Fruit fly (Drosophila melanogaster) whole organism, embryonic: Measurements from ENCODE around the gene Acp32CD.
A peak's percentile ranks its signal among the peaks of the same experiment; 100 is the strongest.

ENCODE experiments used
- Adf1 ChIP-seq: fragments of 200-800 bp; sonication (Bioruptor generic); IDR thresholded peaks from 2 replicates; pipeline ENCODE4 v1.3.6; 2022; ENCODE audit warnings: missing biosample characterization, missing genetic modification characterization
- CG10462 ChIP-seq: fragments of 200-800 bp; sonication (Bioruptor generic); optimal IDR thresholded peaks from 2 replicates; lab custom pipeline; 2016; ENCODE audit warnings: missing biosample characterization, missing genetic modification characterization
- CG11723 ChIP-seq: fragments of 200-800 bp; sonication (Bioruptor generic); optimal IDR thresholded peaks from 2 replicates; lab custom pipeline; 2017; ENCODE audit warnings: missing biosample characterization, mild to moderate bottlenecking, missing genetic modification characterization
- CG12391 ChIP-seq: fragments of 200-800 bp; sonication (Bioruptor generic); optimal IDR thresholded peaks from 3 replicates; lab custom pipeline; 2018; ENCODE audit warnings: missing biosample characterization, mild to moderate bottlenecking, missing genetic modification characterization, moderate library complexity
- CG15514 ChIP-seq: fragments of 200-800 bp; sonication (Bioruptor generic); optimal IDR thresholded peaks from 3 replicates; lab custom pipeline; 2017; ENCODE audit warnings: missing biosample characterization, missing genetic modification characterization, mild to moderate bottlenecking, moderate library complexity, missing genetic modification reagents
- CG16779 ChIP-seq: fragments of 200-800 bp; sonication (Bioruptor generic); IDR thresholded peaks from 2 replicates; pipeline ENCODE4 v1.3.6; 2022; ENCODE audit warnings: missing biosample characterization, missing genetic modification characterization
- CG2678 ChIP-seq: fragments of 200-800 bp; sonication (Bioruptor generic); optimal IDR thresholded peaks from 3 replicates; lab custom pipeline; 2019; ENCODE audit warnings: missing biosample characterization, mild to moderate bottlenecking, missing genetic modification characterization, moderate library complexity
- CG31441 ChIP-seq: fragments of 200-800 bp; sonication (Bioruptor generic); IDR thresholded peaks from 2 replicates; pipeline ENCODE4 v1.3.6; 2022; ENCODE audit warnings: missing biosample characterization, missing genetic modification characterization
- CG3163 ChIP-seq: fragments of 200-800 bp; sonication (Bioruptor generic); optimal IDR thresholded peaks from 3 replicates; lab custom pipeline; 2016; ENCODE audit warnings: missing biosample characterization, missing genetic modification characterization
- CG3726 ChIP-seq: fragments of 200-800 bp; sonication (Bioruptor generic); IDR thresholded peaks from 3 replicates; pipeline ENCODE4, ENCODE4 v1.3.6; 2022; ENCODE audit warnings: missing biosample characterization, missing genetic modification characterization
- CG3847 ChIP-seq: fragments of 200-800 bp; sonication (Bioruptor generic); IDR thresholded peaks from 2 replicates; pipeline ENCODE4 v1.3.6; 2022; ENCODE audit warnings: missing biosample characterization, missing genetic modification characterization
- CG43689 ChIP-seq: fragments of 200-800 bp; sonication (Bioruptor generic); IDR thresholded peaks from 2 replicates; pipeline ENCODE4 v1.3.6; 2022; ENCODE audit warnings: missing biosample characterization, missing genetic modification characterization
- CG5245 ChIP-seq: fragments of 200-800 bp; sonication (Bioruptor generic); optimal IDR thresholded peaks from 3 replicates; lab custom pipeline; 2016; ENCODE audit warnings: missing biosample characterization, missing genetic modification characterization
- CG6654 ChIP-seq: fragments of 200-800 bp; sonication (Bioruptor generic); optimal IDR thresholded peaks from 2 replicates; lab custom pipeline; 2017; ENCODE audit warnings: missing biosample characterization, mild to moderate bottlenecking, missing genetic modification characterization
- CG8290 ChIP-seq, 3 experiments: fragments of 200-800 bp; sonication (Bioruptor generic); optimal IDR thresholded peaks; 2 replicates each; lab custom pipeline; 2016 to 2019; ENCODE audit warnings: missing biosample characterization in 3 of 3, missing genetic modification characterization in 3 of 3, mild to moderate bottlenecking in 2 of 3, moderate library complexity in 1 of 3
- CG9727 ChIP-seq: fragments of 200-800 bp; sonication (Bioruptor generic); optimal IDR thresholded peaks from 3 replicates; lab custom pipeline; 2017; ENCODE audit warnings: missing biosample characterization, mild to moderate bottlenecking, missing genetic modification characterization
- Dbx ChIP-seq: fragments of 200-800 bp; sonication (Bioruptor generic); IDR thresholded peaks from 3 replicates; pipeline ENCODE4 v1.3.6; 2022; ENCODE audit warnings: missing biosample characterization, missing genetic modification characterization
- E2f2 ChIP-seq: fragments of 200-800 bp; sonication (Bioruptor generic); IDR thresholded peaks from 2 replicates; pipeline ENCODE4 v1.3.6; 2022; ENCODE audit warnings: missing biosample characterization, missing genetic modification characterization
- Fer2 ChIP-seq: fragments of 200-800 bp; sonication (Bioruptor generic); optimal IDR thresholded peaks from 2 replicates; lab custom pipeline; 2018; ENCODE audit warnings: missing biosample characterization, mild to moderate bottlenecking, missing genetic modification characterization, moderate library complexity
- Hey ChIP-seq: fragments of 200-800 bp; sonication (Bioruptor generic); optimal IDR thresholded peaks from 3 replicates; lab custom pipeline; 2018; ENCODE audit warnings: missing biosample characterization, mild to moderate bottlenecking, missing genetic modification characterization
- Hr78 ChIP-seq, 2 experiments: fragments of 200-800 bp in 1 of 2; fragments of >200 bp in 1 of 2; sonication (Bioruptor generic) in 1 of 2; optimal IDR thresholded peaks; 2 replicates each; lab custom pipeline; 2017 to 2019; ENCODE audit warnings: missing biosample characterization in 2 of 2, missing genetic modification characterization in 2 of 2, mild to moderate bottlenecking in 1 of 2, moderate library complexity in 1 of 2
- Lpt ChIP-seq: fragments of >200 bp; optimal IDR thresholded peaks from 2 replicates; lab custom pipeline; 2018; ENCODE audit warnings: missing biosample characterization, missing genetic modification characterization
- MTF-1 ChIP-seq: fragments of 200-800 bp; sonication (Bioruptor generic); optimal IDR thresholded peaks from 2 replicates; lab custom pipeline; 2018; ENCODE audit warnings: missing biosample characterization, mild to moderate bottlenecking, missing genetic modification characterization, borderline replicate concordance
- Max ChIP-seq: fragments of 200-800 bp; sonication (Bioruptor generic); optimal IDR thresholded peaks from 2 replicates; lab custom pipeline; 2016; ENCODE audit warnings: missing biosample characterization, mild to moderate bottlenecking, missing genetic modification characterization
- Mes4 ChIP-seq: fragments of 200-800 bp; sonication (Bioruptor generic); optimal IDR thresholded peaks from 2 replicates; lab custom pipeline; 2016; ENCODE audit warnings: missing biosample characterization, missing genetic modification characterization
- Mrtf ChIP-seq: fragments of 200-800 bp; sonication (Bioruptor generic); IDR thresholded peaks from 3 replicates; pipeline ENCODE4 v1.3.6; 2022; ENCODE audit warnings: missing biosample characterization, missing genetic modification characterization
- Pdp1 ChIP-seq, 2 experiments: fragments of 200-800 bp; sonication (Bioruptor generic); optimal IDR thresholded peaks; 3 replicates each; lab custom pipeline; 2016; ENCODE audit warnings: missing biosample characterization in 2 of 2, missing genetic modification characterization in 2 of 2, mild to moderate bottlenecking in 1 of 2, moderate library complexity in 1 of 2
- Six4 ChIP-seq: fragments of 200-800 bp; sonication (Bioruptor generic); optimal IDR thresholded peaks from 2 replicates; lab custom pipeline; 2016; ENCODE audit warnings: missing biosample characterization, missing genetic modification characterization
- Vsx1 ChIP-seq: fragments of 200-800 bp; sonication (Bioruptor generic); optimal IDR thresholded peaks from 2 replicates; lab custom pipeline; 2017; ENCODE audit warnings: missing biosample characterization, mild to moderate bottlenecking, missing genetic modification characterization, missing genetic modification reagents
- bowl ChIP-seq: fragments of 200-800 bp; sonication (Bioruptor generic); IDR thresholded peaks from 2 replicates; pipeline ENCODE4 v1.3.6; 2022; ENCODE audit warnings: missing biosample characterization, missing genetic modification characterization
- cwo ChIP-seq: fragments of 200-800 bp; sonication (Bioruptor generic); optimal IDR thresholded peaks from 3 replicates; lab custom pipeline; 2017; ENCODE audit warnings: missing biosample characterization, missing genetic modification characterization, mild to moderate bottlenecking, moderate library complexity, missing genetic modification reagents
- eve ChIP-seq, 2 experiments: fragments of >200 bp; optimal IDR thresholded peaks; 2 replicates each; lab custom pipeline; 2017; ENCODE audit warnings: missing biosample characterization in 2 of 2, missing genetic modification characterization in 2 of 2
- fu2 ChIP-seq: fragments of 200-800 bp; sonication (Bioruptor generic); optimal IDR thresholded peaks from 2 replicates; lab custom pipeline; 2016; ENCODE audit warnings: missing biosample characterization, missing genetic modification characterization
- grn ChIP-seq: fragments of 200-800 bp; sonication (Bioruptor generic); optimal IDR thresholded peaks from 3 replicates; lab custom pipeline; 2017; ENCODE audit warnings: missing biosample characterization, missing genetic modification characterization
- kni ChIP-seq: fragments of 200-800 bp; sonication (Bioruptor generic); optimal IDR thresholded peaks from 3 replicates; lab custom pipeline; 2017; ENCODE audit warnings: mild to moderate bottlenecking, missing biosample characterization, missing genetic modification reagents, missing genetic modification characterization
- lab ChIP-seq: fragments of 200-800 bp; sonication (Bioruptor generic); optimal IDR thresholded peaks from 3 replicates; lab custom pipeline; 2017; ENCODE audit warnings: missing biosample characterization, missing genetic modification characterization, mild to moderate bottlenecking, moderate library complexity, missing genetic modification reagents
- ranshi ChIP-seq: fragments of 200-800 bp; sonication (Bioruptor generic); IDR thresholded peaks from 2 replicates; pipeline ENCODE4 v1.3.6; 2022; ENCODE audit warnings: missing biosample characterization, missing genetic modification characterization
- salm ChIP-seq: fragments of 200-800 bp; sonication (Bioruptor generic); optimal IDR thresholded peaks from 2 replicates; lab custom pipeline; 2018; ENCODE audit warnings: missing biosample characterization, mild to moderate bottlenecking, missing genetic modification characterization
- sc ChIP-seq, 3 experiments: fragments of >200 bp in 2 of 3; fragments of 200-800 bp in 1 of 3; sonication (Bioruptor generic) in 1 of 3; optimal IDR thresholded peaks; 2 replicates in 2 of 3; 3 replicates in 1 of 3; lab custom pipeline; 2017; ENCODE audit warnings: mild to moderate bottlenecking in 1 of 3, missing biosample characterization in 1 of 3, missing genetic modification characterization in 1 of 3, missing genetic modification reagents in 1 of 3
- sim ChIP-seq: fragments of 200-800 bp; sonication (Bioruptor generic); IDR thresholded peaks from 2 replicates; pipeline ENCODE4 v1.3.6; 2022; ENCODE audit warnings: missing biosample characterization, missing genetic modification characterization
- tx ChIP-seq: fragments of 200-800 bp; sonication (Bioruptor generic); optimal IDR thresholded peaks from 2 replicates; lab custom pipeline; 2016; ENCODE audit warnings: missing biosample characterization, missing genetic modification characterization
- wek ChIP-seq: fragments of 200-800 bp; sonication (Bioruptor generic); optimal IDR thresholded peaks from 3 replicates; lab custom pipeline; 2018; ENCODE audit warnings: missing biosample characterization, mild to moderate bottlenecking, missing genetic modification characterization, moderate library complexity
- zfh1 ChIP-seq: fragments of 200-800 bp; sonication (Bioruptor generic); IDR thresholded peaks from 3 replicates; pipeline ENCODE4 v1.3.6; 2022; ENCODE audit warnings: missing biosample characterization, missing genetic modification characterization

Acp32CD gene

DNA sequence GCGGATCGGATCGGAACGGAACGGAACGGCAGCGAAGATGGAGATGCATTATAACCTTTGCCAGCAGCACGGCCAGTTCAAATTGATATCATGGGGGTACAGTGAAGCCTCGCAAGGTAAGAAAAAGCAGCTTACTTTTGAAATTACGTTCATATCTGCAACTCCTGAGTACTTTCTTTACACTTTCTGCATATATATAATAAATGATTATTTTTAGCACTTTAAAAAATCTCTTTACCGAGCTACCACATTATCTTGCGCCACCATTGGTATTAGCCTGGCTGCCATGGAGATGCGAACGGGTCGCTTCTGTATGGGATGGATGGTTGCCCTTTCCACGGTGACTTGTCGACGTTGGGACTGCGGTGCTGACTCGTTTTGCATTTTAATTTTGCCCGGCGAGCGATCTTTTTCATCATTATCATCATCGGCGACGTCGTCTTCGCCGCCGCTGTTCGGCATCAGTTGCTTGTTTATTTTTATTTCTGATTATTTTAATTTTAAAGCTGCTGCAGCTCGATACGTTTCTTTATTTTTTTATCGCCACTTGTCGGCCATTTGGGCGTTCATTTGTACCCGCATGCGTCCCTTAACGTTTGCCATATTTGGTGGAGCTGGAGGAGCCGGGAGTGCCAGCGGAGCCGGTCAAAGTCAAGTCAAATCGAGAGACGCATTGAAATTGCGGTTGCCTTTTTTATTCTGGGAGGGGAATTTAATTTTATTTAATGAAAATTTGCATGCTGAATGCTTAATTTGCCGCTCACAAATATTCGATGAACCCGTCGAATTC is 37.8 kb downstream of the Acp32CD start (continued):
- TF ChIP-seq zfh1 (GFP tag; lab: Robert Waterston, UW) (0 out of 3 replicates have a peak, but pooled peaks have one; percentile 22), Vsx1 (GFP tag; lab: Kevin White, UChicago) (peak; percentile 15), ranshi (GFP tag; lab: Robert Waterston, UW) (0 out of 2 replicates have a peak, but pooled peaks have one; percentile 34), CG6654 (GFP tag; lab: Kevin White, UChicago) (no peak), CG11723 (GFP tag; lab: Kevin White, UChicago) (no peak), Max (no peak), Dbx (GFP tag; lab: Robert Waterston, UW) (no peak), Fer2 (tag; lab: Kevin White, UChicago) (no peak), fu2 (no peak), sc (optimal IDR thresholded peaks at IDR 0.05; lab: Kevin White, UChicago) (no peak), sc (GFP tag; optimal IDR thresholded peaks at IDR 0.05; lab: Kevin White, UChicago) (no peak), CG12391 (no peak), E2f2 (GFP tag; lab: Robert Waterston, UW) (peak; percentile 21; the same call in 1 of the 2 replicates), CG2678 (tag; lab: Kevin White, UChicago) (peak; percentile 33), CG8290 (GFP tag; optimal IDR thresholded peaks at IDR 0.05; lab: Kevin White, UChicago) (no peak), CG8290 (tag; optimal IDR thresholded peaks at IDR 0.05; lab: Kevin White, UChicago) (no peak)

DNA sequence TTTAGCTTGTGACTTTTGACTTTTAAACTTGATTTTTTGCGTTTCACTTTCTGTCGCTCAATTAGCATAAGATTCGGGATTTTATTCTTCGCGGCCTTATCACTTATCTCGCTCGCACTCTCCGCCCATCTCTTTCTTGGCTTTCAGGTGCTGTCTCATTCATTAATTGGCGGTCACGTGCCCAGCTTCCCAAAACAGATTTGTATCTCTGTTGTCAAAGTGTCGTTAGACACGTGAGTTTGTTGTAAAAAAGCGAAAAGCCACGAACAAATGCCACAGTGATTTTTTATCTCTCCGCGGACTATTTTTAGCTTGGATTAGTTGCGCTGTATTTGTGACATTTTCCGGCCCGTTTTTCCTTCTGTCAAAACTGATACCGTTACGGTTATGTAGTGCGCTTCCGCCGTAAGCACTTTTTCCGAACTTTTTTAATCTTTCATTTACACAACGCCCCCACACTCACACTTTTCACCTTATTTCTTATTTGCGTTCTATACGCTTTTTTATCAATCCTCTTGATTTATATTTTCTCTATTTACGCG is 41.4 kb downstream of the Acp32CD start:
- TF ChIP-seq sim (GFP tag; lab: Robert Waterston, UW): 0 out of 2 replicates have a peak, but pooled peaks have one; percentile 6
- TF ChIP-seq CG9727 (GFP tag; lab: Kevin White, UChicago): no peak
- TF ChIP-seq grn (GFP tag; lab: Kevin White, UChicago): peak; percentile 76
- TF ChIP-seq cwo (GFP tag; lab: Kevin White, UChicago): peak; percentile 91
- TF ChIP-seq tx (GFP tag; lab: Kevin White, UChicago): no peak
- TF ChIP-seq CG3847: no peak
- no peak for TF ChIP-seq Lpt (GFP tag; lab: Kevin White, UChicago)
- TF ChIP-seq Hr78 (GFP tag; optimal IDR thresholded peaks at IDR 0.05; lab: Kevin White, UChicago): peak in 1 of 2 experiments; percentile 5
- TF ChIP-seq kni (GFP tag; lab: Kevin White, UChicago): peak; percentile 8
- TF ChIP-seq Adf1 (GFP tag; lab: Robert Waterston, UW): 0 out of 2 replicates have a peak, but pooled peaks have one; percentile 36
- TF ChIP-seq CG15514 (GFP tag; lab: Kevin White, UChicago): no peak
- TF ChIP-seq wek (GFP tag; lab: Kevin White, UChicago): no peak
- TF ChIP-seq Pdp1 (GFP tag; optimal IDR thresholded peaks at IDR 0.05; lab: Kevin White, UChicago): peak in 1 of 2 experiments; percentile 59
- peak; percentile 51 for TF ChIP-seq CG3163

DNA sequence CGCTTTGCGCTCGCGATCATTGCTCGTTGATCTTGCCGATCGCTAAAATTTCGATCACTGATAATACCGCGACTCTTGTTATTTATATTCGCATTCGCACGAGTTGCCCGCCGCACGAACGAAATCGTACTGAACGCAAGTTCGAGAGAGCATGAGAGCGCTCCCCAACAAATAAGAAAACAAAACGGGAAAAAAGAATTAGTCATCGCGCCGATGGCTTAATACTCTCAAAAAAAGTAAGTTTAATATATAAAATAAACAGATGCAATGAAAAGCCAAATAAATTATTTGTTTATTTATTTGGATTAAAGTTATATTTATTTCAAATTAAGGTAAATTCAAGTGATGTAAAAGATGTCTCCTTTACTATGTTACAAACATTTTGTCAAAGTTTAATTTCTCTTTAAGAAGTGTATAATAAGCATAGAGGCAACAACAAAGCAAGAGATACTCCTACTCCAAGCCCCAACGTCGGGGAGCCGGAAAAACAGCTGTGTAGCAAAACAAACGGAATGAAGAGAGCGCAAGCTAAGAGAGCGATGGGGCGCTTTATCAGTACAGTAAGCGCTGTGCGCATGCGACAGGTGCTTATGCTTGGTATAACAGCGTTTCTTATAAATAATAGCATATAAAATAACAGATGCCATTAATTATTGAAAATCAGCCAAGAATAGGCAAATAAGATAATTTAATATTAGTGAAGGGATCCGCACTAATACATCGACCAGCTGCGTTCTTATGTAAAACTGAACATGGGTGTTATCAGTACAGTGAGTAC is 42.1 kb downstream of the Acp32CD start:
- TF ChIP-seq Mes4 (peak; percentile 7), CG31441 (GFP tag; lab: Robert Waterston, UW) (peak; percentile 77), MTF-1 (no peak), eve (GFP tag; optimal IDR thresholded peaks at IDR 0.05; lab: Kevin White, UChicago) (peak in 1 of 2 experiments; percentile 85), CG16779 (no peak), kni (GFP tag; lab: Kevin White, UChicago) (no peak), bowl (GFP tag; lab: Robert Waterston, UW) (peak; percentile 63; the same call in 1 of the 2 replicates), Six4 (GFP tag; lab: Kevin White, UChicago) (peak; percentile 74), CG3726 (GFP tag; lab: Robert Waterston, UW) (no peak), Mrtf (GFP tag; lab: Robert Waterston, UW) (peak; percentile 81), Hey (tag; lab: Kevin White, UChicago) (no peak), CG43689 (GFP tag; lab: Robert Waterston, UW) (peak; percentile 57), salm (tag; lab: Kevin White, UChicago) (peak; percentile 44), lab (peak; percentile 35), CG10462 (peak; percentile 74), CG5245 (GFP tag; lab: Kevin White, UChicago) (no peak)
